Worm (Caenorhabditis elegans) whole organism, L1 larva: Measurements from ENCODE around the gene rps-4.

Experiments
- C16A3.4 ChIP-seq: fragments of 150-350 bp; optimal IDR thresholded peaks from 2 replicates; lab custom pipeline; 2014; ENCODE audit warnings: missing biosample characterization, missing genetic modification characterization
- F16B12.6 ChIP-seq: fragments of 150-350 bp; optimal IDR thresholded peaks from 2 replicates; lab custom pipeline; 2014; ENCODE audit warnings: missing biosample characterization, missing genetic modification characterization
- Y116A8C.19 ChIP-seq: sonication (generic microtip); optimal IDR thresholded peaks from 2 replicates; lab custom pipeline; 2016; ENCODE audit warnings: missing compliant biosample characterization, missing genetic modification characterization, borderline replicate concordance
- aha-1 ChIP-seq: fragments of 150-350 bp; optimal IDR thresholded peaks from 2 replicates; lab custom pipeline; 2014; ENCODE audit warnings: missing biosample characterization, missing genetic modification characterization
- aly-2 ChIP-seq: fragments of 150-350 bp; optimal IDR thresholded peaks from 2 replicates; lab custom pipeline; 2014; ENCODE audit warnings: missing biosample characterization, missing genetic modification characterization
- ama-1 ChIP-seq: fragments of 150-350 bp; optimal IDR thresholded peaks from 2 replicates; lab custom pipeline; 2014
- blmp-1 ChIP-seq: fragments of 150-350 bp; optimal IDR thresholded peaks from 2 replicates; lab custom pipeline; 2014; ENCODE audit warnings: missing biosample characterization, missing genetic modification characterization
- ceh-63 ChIP-seq: fragments of 200-800 bp; sonication (Bioruptor generic); optimal IDR thresholded peaks from 2 replicates; lab custom pipeline; 2018; ENCODE audit warnings: mild to moderate bottlenecking, missing genetic modification characterization, missing compliant biosample characterization
- ceh-8 ChIP-seq: fragments of 200-800 bp; sonication (Bioruptor generic); optimal IDR thresholded peaks from 2 replicates; lab custom pipeline; 2018; ENCODE audit warnings: mild to moderate bottlenecking, missing genetic modification characterization, moderate library complexity, missing compliant biosample characterization
- ceh-82 ChIP-seq, 3 experiments: fragments of 150-350 bp in 1 of 3; sonication (generic microtip) in 2 of 3; optimal IDR thresholded peaks; 2 replicates each; lab custom pipeline; 2014 to 2017; ENCODE audit warnings: missing biosample characterization in 3 of 3, missing genetic modification characterization in 3 of 3
- ceh-90 ChIP-seq: sonication (generic microtip); optimal IDR thresholded peaks from 2 replicates; lab custom pipeline; 2016; ENCODE audit warnings: missing genetic modification characterization, missing compliant biosample characterization
- dpl-1 ChIP-seq, 3 experiments: fragments of 150-350 bp in 2 of 3; sonication (generic microtip) in 1 of 3; optimal IDR thresholded peaks; 2 replicates each; lab custom pipeline; 2014 to 2017; ENCODE audit warnings: missing biosample characterization in 3 of 3, missing genetic modification characterization in 3 of 3, missing genetic modification reagents in 3 of 3
- efl-3 ChIP-seq: fragments of 200-800 bp; sonication (Bioruptor generic); optimal IDR thresholded peaks from 2 replicates; lab custom pipeline; 2018; ENCODE audit warnings: mild to moderate bottlenecking, missing genetic modification characterization, missing compliant biosample characterization
- egl-13 ChIP-seq: sonication (generic microtip); optimal IDR thresholded peaks from 2 replicates; lab custom pipeline; 2016; ENCODE audit warnings: missing genotype, missing genetic modification reagents, missing genetic modification characterization, missing compliant biosample characterization
- fkh-10 ChIP-seq: sonication (generic microtip); optimal IDR thresholded peaks from 2 replicates; lab custom pipeline; 2017; ENCODE audit warnings: missing biosample characterization, missing genetic modification reagents, missing genetic modification characterization
- fkh-4 ChIP-seq: sonication (generic microtip); optimal IDR thresholded peaks from 2 replicates; lab custom pipeline; 2016; ENCODE audit warnings: missing compliant biosample characterization, missing genetic modification characterization, borderline replicate concordance
- fos-1 ChIP-seq: fragments of 150-350 bp; optimal IDR thresholded peaks from 2 replicates; lab custom pipeline; 2014; ENCODE audit warnings: missing biosample characterization, missing genetic modification characterization
- grh-1 ChIP-seq: fragments of 200-800 bp; sonication (Bioruptor generic); IDR thresholded peaks from 2 replicates; pipeline ENCODE4 v1.3.6; 2022; ENCODE audit warnings: missing genetic modification reagents, missing genetic modification characterization, missing compliant biosample characterization
- hlh-17 ChIP-seq: fragments of 200-800 bp; sonication (Bioruptor generic); optimal IDR thresholded peaks from 2 replicates; lab custom pipeline; 2018; ENCODE audit warnings: missing genetic modification characterization, mild to moderate bottlenecking, missing compliant biosample characterization, moderate library complexity, borderline replicate concordance
- hlh-4 ChIP-seq: sonication (generic microtip); optimal IDR thresholded peaks from 2 replicates; lab custom pipeline; 2016; ENCODE audit warnings: mild to moderate bottlenecking, missing genetic modification characterization, missing compliant biosample characterization
- irx-1 ChIP-seq: sonication (generic microtip); optimal IDR thresholded peaks from 2 replicates; lab custom pipeline; 2016; ENCODE audit warnings: missing genetic modification characterization, missing compliant biosample characterization
- isw-1 ChIP-seq: fragments of 200-800 bp; sonication (Bioruptor generic); IDR thresholded peaks from 2 replicates; pipeline ENCODE4 v1.3.6; 2022; ENCODE audit warnings: missing genetic modification characterization, missing compliant biosample characterization
- lin-13 ChIP-seq: fragments of 150-350 bp; optimal IDR thresholded peaks from 2 replicates; lab custom pipeline; 2014; ENCODE audit warnings: missing biosample characterization, missing genetic modification reagents, missing genetic modification characterization
- lin-14 ChIP-seq: fragments of 200-800 bp; sonication (Bioruptor generic); optimal IDR thresholded peaks from 2 replicates; lab custom pipeline; 2018; ENCODE audit warnings: mild to moderate bottlenecking, missing genetic modification characterization, moderate library complexity, missing compliant biosample characterization
- lin-15B ChIP-seq: fragments of 150-350 bp; sonication (generic microtip); optimal IDR thresholded peaks from 3 replicates; lab custom pipeline; 2014; ENCODE audit warnings: missing biosample characterization, missing genetic modification characterization
- lin-35 ChIP-seq, 2 experiments: fragments of 150-350 bp; optimal IDR thresholded peaks; 2 replicates each; lab custom pipeline; 2014; ENCODE audit warnings: missing biosample characterization in 2 of 2, missing genetic modification characterization in 2 of 2, missing genetic modification reagents in 2 of 2
- lin-39 ChIP-seq: fragments of 150-350 bp; optimal IDR thresholded peaks from 2 replicates; lab custom pipeline; 2014; ENCODE audit warnings: missing biosample characterization, missing genetic modification reagents, missing genetic modification characterization
- lir-3 ChIP-seq: sonication (generic microtip); optimal IDR thresholded peaks from 2 replicates; lab custom pipeline; 2016; ENCODE audit warnings: mild to moderate bottlenecking, missing genetic modification characterization, moderate library complexity, missing compliant biosample characterization; ENCODE audit not compliant: poor library complexity
- lsy-2 ChIP-seq, 2 experiments: fragments of 150-350 bp; optimal IDR thresholded peaks; 2 replicates each; lab custom pipeline; 2014; ENCODE audit warnings: missing biosample characterization in 2 of 2, missing genetic modification characterization in 2 of 2
- nhr-11 ChIP-seq: fragments of 150-350 bp; optimal IDR thresholded peaks from 2 replicates; lab custom pipeline; 2014; ENCODE audit warnings: missing biosample characterization, missing genetic modification characterization
- nhr-20 ChIP-seq: sonication (generic microtip); optimal IDR thresholded peaks from 2 replicates; lab custom pipeline; 2016; ENCODE audit warnings: mild to moderate bottlenecking, missing genetic modification characterization, missing compliant biosample characterization
- nhr-28 ChIP-seq: fragments of 150-350 bp; optimal IDR thresholded peaks from 2 replicates; lab custom pipeline; 2014; ENCODE audit warnings: missing biosample characterization, missing genetic modification characterization
- nhr-47 ChIP-seq: sonication (generic microtip); optimal IDR thresholded peaks from 2 replicates; lab custom pipeline; 2016; ENCODE audit warnings: mild to moderate bottlenecking, missing genetic modification characterization, moderate library complexity, missing compliant biosample characterization
- nhr-71 ChIP-seq: sonication (generic microtip); optimal IDR thresholded peaks from 2 replicates; lab custom pipeline; 2016; ENCODE audit warnings: mild to moderate bottlenecking, missing genetic modification characterization, moderate library complexity, missing compliant biosample characterization
- nhr-84 ChIP-seq: sonication (generic microtip); optimal IDR thresholded peaks from 2 replicates; lab custom pipeline; 2017; ENCODE audit warnings: missing biosample characterization, missing genetic modification characterization
- nhr-85 ChIP-seq: sonication (generic microtip); peaks from one replicate; lab custom pipeline; 2016; ENCODE audit warnings: missing genetic modification characterization, inconsistent platforms, missing compliant biosample characterization
- nhr-90 ChIP-seq: sonication (generic microtip); optimal IDR thresholded peaks from 2 replicates; lab custom pipeline; 2016; ENCODE audit warnings: mild to moderate bottlenecking, missing genetic modification characterization, missing compliant biosample characterization; ENCODE audit not compliant: poor library complexity
- pqm-1 ChIP-seq: sonication (generic microtip); optimal IDR thresholded peaks from 3 replicates; lab custom pipeline; 2017; ENCODE audit warnings: missing biosample characterization, missing genetic modification characterization
- skn-1 ChIP-seq: fragments of 150-350 bp; optimal IDR thresholded peaks from 2 replicates; lab custom pipeline; 2014; ENCODE audit warnings: missing biosample characterization, missing genetic modification characterization
- sox-4 ChIP-seq: sonication (generic microtip); optimal IDR thresholded peaks from 2 replicates; lab custom pipeline; 2016; ENCODE audit warnings: missing genetic modification characterization, missing compliant biosample characterization
- sptf-1 ChIP-seq: fragments of 150-350 bp; optimal IDR thresholded peaks from 2 replicates; lab custom pipeline; 2014; ENCODE audit warnings: missing biosample characterization, missing genetic modification characterization
- sup-37 ChIP-seq: fragments of 200-800 bp; sonication (Bioruptor generic); optimal IDR thresholded peaks from 2 replicates; lab custom pipeline; 2018; ENCODE audit warnings: mild to moderate bottlenecking, missing genetic modification characterization, missing compliant biosample characterization
- swsn-7 ChIP-seq: sonication (generic microtip); optimal IDR thresholded peaks from 2 replicates; lab custom pipeline; 2016; ENCODE audit warnings: missing genetic modification characterization, missing compliant biosample characterization
- unc-130 ChIP-seq: fragments of 150-350 bp; optimal IDR thresholded peaks from 2 replicates; lab custom pipeline; 2017; ENCODE audit warnings: missing biosample characterization, missing genetic modification characterization, inconsistent platforms
- unc-62 ChIP-seq: fragments of 150-350 bp; optimal IDR thresholded peaks from 2 replicates; lab custom pipeline; 2014; ENCODE audit warnings: missing biosample characterization, missing genetic modification reagents, missing genetic modification characterization
- unc-86 ChIP-seq: sonication (generic microtip); optimal IDR thresholded peaks from 2 replicates; lab custom pipeline; 2016; ENCODE audit warnings: missing genetic modification characterization, missing compliant biosample characterization
- unc-98 ChIP-seq: fragments of 200-800 bp; sonication (Bioruptor generic); IDR thresholded peaks from 2 replicates; pipeline ENCODE4 v1.3.6; 2022; ENCODE audit warnings: missing genetic modification characterization, missing compliant biosample characterization
- xbp-1 ChIP-seq: sonication (generic microtip); optimal IDR thresholded peaks from 2 replicates; lab custom pipeline; 2016; ENCODE audit warnings: missing genetic modification characterization, missing compliant biosample characterization
- zag-1 ChIP-seq: fragments of 150-350 bp; optimal IDR thresholded peaks from 2 replicates; lab custom pipeline; 2014; ENCODE audit warnings: missing biosample characterization, missing genetic modification characterization
- zip-4 ChIP-seq: fragments of 200-800 bp; sonication (Bioruptor generic); optimal IDR thresholded peaks from 2 replicates; lab custom pipeline; 2018; ENCODE audit warnings: mild to moderate bottlenecking, missing genetic modification characterization, moderate library complexity, missing compliant biosample characterization
- ztf-11 ChIP-seq, 2 experiments: sonication (generic microtip); optimal IDR thresholded peaks; 2 replicates each; lab custom pipeline; 2016 to 2017; ENCODE audit warnings: missing genetic modification characterization in 2 of 2, missing biosample characterization in 1 of 2, missing compliant biosample characterization in 1 of 2

The rps-4 gene

ce11 chrIV:7107893-7108292 lies 23.4 kb upstream of the rps-4 start, which contains the start of gene ZC477.2:
TSS of gene ZC477.2 (plus strand) at chrIV:7108193.
- no peak for TF ChIP-seq skn-1 (tag; lab: Kevin White, UChicago)
- TF ChIP-seq nhr-90 (tag; lab: Kevin White, UChicago) = no peak
- no peak for TF ChIP-seq fkh-4 (tag; lab: Kevin White, UChicago)
- no peak for TF ChIP-seq lir-3
- no peak for TF ChIP-seq unc-86 (tag; lab: Kevin White, UChicago)
- no peak for TF ChIP-seq nhr-85 (tag; lab: Kevin White, UChicago)
- no peak for TF ChIP-seq sptf-1 (tag; lab: Kevin White, UChicago)
- no peak for TF ChIP-seq Y116A8C.19 (tag; lab: Kevin White, UChicago)
- TF ChIP-seq nhr-71 = no peak
- TF ChIP-seq sox-4 (tag; lab: Kevin White, UChicago) = no peak
- no peak for TF ChIP-seq xbp-1 (tag; lab: Kevin White, UChicago)
- TF ChIP-seq fos-1 = no peak
- TF ChIP-seq unc-62 = no peak
- no peak for TF ChIP-seq fkh-10 (GFP tag; lab: Kevin White, UChicago)
- TF ChIP-seq ceh-90 (tag; lab: Kevin White, UChicago) = no peak
- TF ChIP-seq dpl-1 (GFP tag; optimal IDR thresholded peaks at IDR 0.05; lab: Kevin White, UChicago) = no peak
- TF ChIP-seq C16A3.4 (tag; lab: Kevin White, UChicago) = no peak
- TF ChIP-seq nhr-28 = no peak
- no peak for TF ChIP-seq ceh-8
- no peak for TF ChIP-seq blmp-1 (tag; lab: Kevin White, UChicago)
- TF ChIP-seq, all 84 proteins: peak for 0

ce11 chrIV:7103211-7103679 lies 18.8 kb upstream of the rps-4 start, which contains the start of the genes rde-8 and ZC477.3:
TSS of gene rde-8 (minus strand) at chrIV:7103261.
TSS of gene ZC477.3 (plus strand) at chrIV:7103492.
- peak; percentile 56 for TF ChIP-seq isw-1 (GFP tag; lab: Robert Waterston, UW)
- TF ChIP-seq zag-1 = no peak
- peak; percentile 34 for TF ChIP-seq lin-13 (GFP tag; lab: Kevin White, UChicago)
- peak; percentile 85 to 86 for TF ChIP-seq lsy-2 (tag; optimal IDR thresholded peaks at IDR 0.05; lab: Kevin White, UChicago)
- peak; percentile 9 for TF ChIP-seq lir-3
- peak; percentile 79 to 86 for TF ChIP-seq lin-35 (GFP tag; optimal IDR thresholded peaks at IDR 0.05; lab: Kevin White, UChicago)
- peak; percentile 53 for TF ChIP-seq sup-37 (GFP tag; lab: Kevin White, UChicago)
- peak; percentile 81 for TF ChIP-seq nhr-20 (tag; lab: Kevin White, UChicago)
- TF ChIP-seq unc-130 (tag; lab: Kevin White, UChicago) = peak; percentile 67
- peak; percentile 57 for TF ChIP-seq blmp-1 (tag; lab: Kevin White, UChicago)
- TF ChIP-seq irx-1 (tag; lab: Kevin White, UChicago) = peak; percentile 85
- peak; percentile 85 for TF ChIP-seq swsn-7 (tag; lab: Kevin White, UChicago)
- no peak for TF ChIP-seq ceh-63 (GFP tag; lab: Kevin White, UChicago)
- no peak for TF ChIP-seq unc-98
- peak; percentile 57 for TF ChIP-seq aly-2 (tag; lab: Kevin White, UChicago)
- TF ChIP-seq ztf-11 (tag; optimal IDR thresholded peaks at IDR 0.05; lab: Kevin White, UChicago) = peak in 1 of 2 experiments; percentile 19
- TF ChIP-seq aha-1 (tag; lab: Kevin White, UChicago) = no peak
- TF ChIP-seq zip-4 (GFP tag; lab: Kevin White, UChicago) = peak; percentile 45
- TF ChIP-seq nhr-71 = peak; percentile 90
- peak; percentile 44 for TF ChIP-seq lin-15B
- no peak for TF ChIP-seq pqm-1
- no peak for TF ChIP-seq lin-14
- TF ChIP-seq nhr-47 (tag; lab: Kevin White, UChicago) = peak; percentile 89
- no peak for TF ChIP-seq hlh-17 (GFP tag; lab: Kevin White, UChicago)
- TF ChIP-seq hlh-4 (tag; lab: Kevin White, UChicago) = no peak
- peak; percentile 17 for TF ChIP-seq ama-1 (lab: Kevin White, UChicago)
- peak; percentile 71 for TF ChIP-seq C16A3.4 (tag; lab: Kevin White, UChicago)
- TF ChIP-seq Y116A8C.19 (tag; lab: Kevin White, UChicago) = no peak
- peak; percentile 64 for TF ChIP-seq lin-39 (tag; lab: Kevin White, UChicago)
- peak; percentile 48 for TF ChIP-seq F16B12.6
- TF ChIP-seq egl-13 (tag; lab: Kevin White, UChicago) = peak; percentile 57
- peak; percentile 37 for TF ChIP-seq nhr-11 (tag; lab: Kevin White, UChicago)
- no peak for TF ChIP-seq unc-62
- peak; percentile 67 for TF ChIP-seq grh-1 (GFP tag; lab: Robert Waterston, UW)
- TF ChIP-seq ceh-82 (tag; optimal IDR thresholded peaks at IDR 0.05; lab: Kevin White, UChicago) = peak; percentile 46 to 85 (median 55)
- TF ChIP-seq efl-3 (GFP tag; lab: Kevin White, UChicago) = peak; percentile 35
- no peak for TF ChIP-seq nhr-84 (tag; lab: Kevin White, UChicago)
